Worm (Caenorhabditis elegans) whole organism, young adult: ENCODE data around the gene immp-1.

Source experiments
- F23B12.7 ChIP-seq: sonication (generic microtip); optimal IDR thresholded peaks from 2 replicates; lab custom pipeline; 2017; ENCODE audit warnings: missing genetic modification characterization, mild to moderate bottlenecking, missing compliant biosample characterization, antibody characterized with exemption, moderate library complexity; ENCODE audit not compliant: insufficient read depth
- F52B5.7 ChIP-seq: sonication (generic microtip); optimal IDR thresholded peaks from 2 replicates; lab custom pipeline; 2016; ENCODE audit warnings: mild to moderate bottlenecking, missing genetic modification characterization, missing compliant biosample characterization
- F55B11.4 ChIP-seq: sonication (generic microtip); optimal IDR thresholded peaks from 2 replicates; lab custom pipeline; 2016; ENCODE audit warnings: missing compliant biosample characterization, missing genetic modification characterization, borderline replicate concordance; ENCODE audit not compliant: insufficient read depth
- ztf-18 ChIP-seq: sonication (generic microtip); optimal IDR thresholded peaks from 2 replicates; lab custom pipeline; 2016; ENCODE audit warnings: missing genotype, mild to moderate bottlenecking, missing genetic modification characterization, missing compliant biosample characterization

The immp-1 gene

ce11 chrIII:11826118-11826517 lies 51.4 kb downstream of the immp-1 start, which contains the start of gene rsp-8:
Gene rsp-8, plus strand, starts transcription at chrIII:11826418.
- TF ChIP-seq ztf-18 (tag; lab: Kevin White, UChicago) (no peak), F52B5.7 (tag; lab: Kevin White, UChicago) (no peak), F55B11.4 (tag; lab: Kevin White, UChicago) (no peak), F23B12.7 (tag; lab: Kevin White, UChicago) (no peak)
